Worm (Caenorhabditis elegans): Measurements from ENCODE around the gene ztf-9.

- TF ChIP-seq snpc-4 (tag; optimal IDR thresholded peaks at IDR 0.05) (no peak), zip-8 (tag; optimal IDR thresholded peaks at IDR 0.05) (no peak)
These were observed 12.8 kb downstream of the ztf-9 start, which contains the start of gene ZK287.9 for ce11 chrV:9679166-9679565.

Measured in whole organism, mixed stage, embryonic.